Fruit fly (Drosophila melanogaster) whole organism, embryonic: ENCODE measurements around the gene AP-1-2beta.

ENCODE experiments used
- CG10267 ChIP-seq: fragments of 200-800 bp; sonication (Bioruptor generic); optimal IDR thresholded peaks from 2 replicates; lab custom pipeline; 2018; ENCODE audit warnings: missing biosample characterization, mild to moderate bottlenecking, missing genetic modification characterization, moderate library complexity
- CG10979 ChIP-seq: fragments of 200-800 bp; sonication (Bioruptor generic); optimal IDR thresholded peaks from 2 replicates; lab custom pipeline; 2018; ENCODE audit warnings: missing biosample characterization, mild to moderate bottlenecking, missing genetic modification characterization, moderate library complexity
- CG12391 ChIP-seq: fragments of 200-800 bp; sonication (Bioruptor generic); optimal IDR thresholded peaks from 3 replicates; lab custom pipeline; 2018; ENCODE audit warnings: missing biosample characterization, mild to moderate bottlenecking, missing genetic modification characterization, moderate library complexity
- CG13287 ChIP-seq: fragments of 200-800 bp; sonication (Bioruptor generic); IDR thresholded peaks from 2 replicates; pipeline ENCODE4 v1.3.6; 2022; ENCODE audit warnings: missing biosample characterization, missing genetic modification characterization; ENCODE audit not compliant: partially characterized antibody
- CG14710 ChIP-seq: fragments of 200-800 bp; sonication (Bioruptor generic); optimal IDR thresholded peaks from 3 replicates; lab custom pipeline; 2019; ENCODE audit warnings: missing biosample characterization, mild to moderate bottlenecking, missing genetic modification characterization, moderate library complexity
- CG1603 ChIP-seq: fragments of 200-800 bp; sonication (Bioruptor generic); optimal IDR thresholded peaks from 2 replicates; lab custom pipeline; 2019; ENCODE audit warnings: missing biosample characterization, mild to moderate bottlenecking, missing genetic modification characterization, moderate library complexity
- CG17359 ChIP-seq: fragments of 200-800 bp; sonication (Bioruptor generic); optimal IDR thresholded peaks from 3 replicates; lab custom pipeline; 2018; ENCODE audit warnings: missing biosample characterization, mild to moderate bottlenecking, missing genetic modification characterization, moderate library complexity
- CG18011 ChIP-seq: fragments of 200-800 bp; sonication (Bioruptor generic); optimal IDR thresholded peaks from 2 replicates; lab custom pipeline; 2017; ENCODE audit warnings: missing biosample characterization, missing genetic modification characterization, mild to moderate bottlenecking, moderate library complexity, missing genotype
- CG18599 ChIP-seq: fragments of 200-800 bp; sonication (Bioruptor generic); optimal IDR thresholded peaks from 3 replicates; lab custom pipeline; 2017; ENCODE audit warnings: missing biosample characterization, missing genetic modification characterization, mild to moderate bottlenecking, moderate library complexity, missing genetic modification reagents
- CG2889 ChIP-seq: fragments of 200-800 bp; sonication (Bioruptor generic); IDR thresholded peaks from 3 replicates; pipeline ENCODE4 v1.3.6; 2022; ENCODE audit warnings: missing biosample characterization, missing genetic modification characterization
- CG4282 ChIP-seq: fragments of 200-800 bp; sonication (Bioruptor generic); optimal IDR thresholded peaks from 2 replicates; lab custom pipeline; 2016; ENCODE audit warnings: missing biosample characterization, missing genetic modification characterization
- CG4617 ChIP-seq: fragments of 200-800 bp; sonication (Bioruptor generic); optimal IDR thresholded peaks from 3 replicates; lab custom pipeline; 2016; ENCODE audit warnings: missing biosample characterization, missing genetic modification characterization, borderline replicate concordance
- CG4820 ChIP-seq: fragments of 200-800 bp; sonication (Bioruptor generic); optimal IDR thresholded peaks from 3 replicates; lab custom pipeline; 2016; ENCODE audit warnings: missing biosample characterization, missing genetic modification characterization
- CG5953 ChIP-seq: fragments of 200-800 bp; sonication (Bioruptor generic); IDR thresholded peaks from 2 replicates; pipeline ENCODE4 v1.3.6; 2022; ENCODE audit warnings: missing biosample characterization, missing genetic modification characterization
- CG8765 ChIP-seq: fragments of 200-800 bp; sonication (Bioruptor generic); IDR thresholded peaks from 2 replicates; pipeline ENCODE4 v1.3.6; 2022; ENCODE audit warnings: missing biosample characterization, missing genetic modification characterization
- CG8924 ChIP-seq: fragments of 200-800 bp; optimal IDR thresholded peaks from 3 replicates; lab custom pipeline; 2019; ENCODE audit warnings: missing biosample characterization, mild to moderate bottlenecking, missing genetic modification characterization, moderate library complexity
- CG9609 ChIP-seq: fragments of 200-800 bp; sonication (Bioruptor generic); optimal IDR thresholded peaks from 3 replicates; lab custom pipeline; 2016; ENCODE audit warnings: missing biosample characterization, missing genetic modification characterization
- CG9797 ChIP-seq: fragments of 200-800 bp; sonication (Bioruptor generic); optimal IDR thresholded peaks from 3 replicates; lab custom pipeline; 2018; ENCODE audit warnings: missing biosample characterization, mild to moderate bottlenecking, missing genetic modification characterization
- CHES-1-like ChIP-seq: fragments of 200-800 bp; sonication (Bioruptor generic); optimal IDR thresholded peaks from 2 replicates; lab custom pipeline; 2016; ENCODE audit warnings: missing biosample characterization, missing genetic modification characterization
- Chrac-16 ChIP-seq: fragments of 200-800 bp; sonication (Bioruptor generic); optimal IDR thresholded peaks from 3 replicates; lab custom pipeline; 2016; ENCODE audit warnings: missing biosample characterization, missing genetic modification characterization
- Dll ChIP-seq: fragments of 200-800 bp; sonication (Bioruptor generic); IDR thresholded peaks from 4 replicates; pipeline ENCODE4 v1.3.6; 2022; ENCODE audit warnings: missing biosample characterization, missing genetic modification characterization; ENCODE audit not compliant: partially characterized antibody
- E2f2 ChIP-seq: fragments of 200-800 bp; sonication (Bioruptor generic); IDR thresholded peaks from 2 replicates; pipeline ENCODE4 v1.3.6; 2022; ENCODE audit warnings: missing biosample characterization, missing genetic modification characterization
- Gug ChIP-seq: fragments of 200-800 bp; sonication (Bioruptor generic); IDR thresholded peaks from 4 replicates; pipeline ENCODE4 v1.3.6; 2022; ENCODE audit warnings: missing biosample characterization, missing genetic modification characterization
- Lim3 ChIP-seq: fragments of 200-800 bp; sonication (Bioruptor generic); IDR thresholded peaks from 2 replicates; pipeline ENCODE4 v1.3.6; 2022; ENCODE audit warnings: missing biosample characterization, missing genetic modification characterization
- MBD-R2 ChIP-seq: fragments of 200-800 bp; sonication (Bioruptor generic); IDR thresholded peaks from 2 replicates; pipeline ENCODE4 v1.3.6; 2022; ENCODE audit warnings: missing biosample characterization, missing genetic modification characterization
- MESR4 ChIP-seq: fragments of 200-800 bp; sonication (Bioruptor generic); optimal IDR thresholded peaks from 2 replicates; lab custom pipeline; 2018; ENCODE audit warnings: missing biosample characterization, mild to moderate bottlenecking, missing genetic modification characterization, moderate library complexity
- Max ChIP-seq: fragments of 200-800 bp; sonication (Bioruptor generic); optimal IDR thresholded peaks from 2 replicates; lab custom pipeline; 2016; ENCODE audit warnings: missing biosample characterization, mild to moderate bottlenecking, missing genetic modification characterization
- Med ChIP-seq: fragments of 200-800 bp; sonication (Bioruptor generic); peaks from one replicate; lab custom pipeline; 2016; ENCODE audit warnings: missing biosample characterization, missing genetic modification characterization, mild to moderate bottlenecking, inconsistent platforms, moderate library complexity
- Nf-YA ChIP-seq: fragments of 200-800 bp; sonication (Bioruptor generic); IDR thresholded peaks from 2 replicates; pipeline ENCODE4 v1.3.6; 2022; ENCODE audit warnings: missing biosample characterization, missing genetic modification characterization
- Oaz ChIP-seq: fragments of 200-800 bp; sonication (Bioruptor generic); IDR thresholded peaks from 2 replicates; pipeline ENCODE4 v1.3.6; 2022; ENCODE audit warnings: missing biosample characterization, missing genetic modification characterization
- Opbp ChIP-seq: fragments of 200-800 bp; sonication (Bioruptor generic); IDR thresholded peaks from 3 replicates; pipeline ENCODE4 v1.3.6; 2022; ENCODE audit warnings: missing biosample characterization, missing genetic modification characterization; ENCODE audit not compliant: partially characterized antibody
- Sin3A ChIP-seq: fragments of >200 bp; optimal IDR thresholded peaks from 2 replicates; lab custom pipeline; 2018
- Tbp ChIP-seq: fragments of >200 bp; optimal IDR thresholded peaks from 2 replicates; lab custom pipeline; 2018; ENCODE audit warnings: missing biosample characterization, missing genetic modification characterization
- al ChIP-seq: fragments of 200-800 bp; sonication (Bioruptor generic); IDR thresholded peaks from 2 replicates; pipeline ENCODE4 v1.3.6; 2022; ENCODE audit warnings: missing biosample characterization, missing genetic modification characterization
- ara ChIP-seq: fragments of 200-800 bp; sonication (Bioruptor generic); IDR thresholded peaks from 2 replicates; pipeline ENCODE4 v1.3.6; 2022; ENCODE audit warnings: missing biosample characterization, missing genetic modification characterization
- chinmo ChIP-seq: fragments of 200-800 bp; sonication (Bioruptor generic); IDR thresholded peaks from 4 replicates; pipeline ENCODE4 v1.3.6; 2022; ENCODE audit warnings: missing biosample characterization, missing genetic modification characterization; ENCODE audit not compliant: partially characterized antibody
- chn ChIP-seq: fragments of 200-800 bp; sonication (Bioruptor generic); optimal IDR thresholded peaks from 2 replicates; lab custom pipeline; 2016; ENCODE audit warnings: missing biosample characterization, missing genetic modification characterization
- fd64A ChIP-seq: fragments of 200-800 bp; sonication (Bioruptor generic); optimal IDR thresholded peaks from 3 replicates; lab custom pipeline; 2018; ENCODE audit warnings: missing biosample characterization, mild to moderate bottlenecking, missing genetic modification characterization
- fru ChIP-seq: fragments of >200 bp; optimal IDR thresholded peaks from 2 replicates; lab custom pipeline; 2017
- gt ChIP-seq: fragments of 200-800 bp; sonication (Bioruptor generic); IDR thresholded peaks from 2 replicates; pipeline ENCODE4 v1.3.6; 2022; ENCODE audit warnings: missing biosample characterization, missing genetic modification characterization
- hbn ChIP-seq: fragments of 200-800 bp; sonication (Bioruptor generic); IDR thresholded peaks from 2 replicates; pipeline ENCODE4 v1.3.6; 2022; ENCODE audit warnings: missing biosample characterization, missing genetic modification characterization; ENCODE audit not compliant: partially characterized antibody
- lola ChIP-seq, 3 experiments: fragments of >200 bp in 2 of 3; fragments of 200-800 bp in 1 of 3; sonication (Bioruptor generic) in 1 of 3; optimal IDR thresholded peaks; 2 replicates each; lab custom pipeline; 2017 to 2019; ENCODE audit warnings: missing biosample characterization in 3 of 3, missing genetic modification characterization in 3 of 3, mild to moderate bottlenecking in 1 of 3, moderate library complexity in 1 of 3
- nerfin-1 ChIP-seq: fragments of 200-800 bp; sonication (Bioruptor generic); optimal IDR thresholded peaks from 3 replicates; lab custom pipeline; 2019; ENCODE audit warnings: missing biosample characterization, mild to moderate bottlenecking, missing genetic modification characterization, moderate library complexity
- nmo ChIP-seq: fragments of 200-800 bp; sonication (Bioruptor generic); optimal IDR thresholded peaks from 2 replicates; lab custom pipeline; 2018; ENCODE audit warnings: missing biosample characterization, mild to moderate bottlenecking, missing genetic modification characterization, moderate library complexity
- psq ChIP-seq: fragments of 200-800 bp; sonication (Bioruptor generic); optimal IDR thresholded peaks from 2 replicates; lab custom pipeline; 2017; ENCODE audit warnings: missing biosample characterization, missing genetic modification characterization
- scrt ChIP-seq: fragments of 200-800 bp; sonication (Bioruptor generic); optimal IDR thresholded peaks from 2 replicates; lab custom pipeline; 2018; ENCODE audit warnings: missing biosample characterization, mild to moderate bottlenecking, missing genetic modification characterization, moderate library complexity
- tll ChIP-seq, 2 experiments: fragments of 200-800 bp in 1 of 2; fragments of >200 bp in 1 of 2; sonication (Bioruptor generic) in 1 of 2; optimal IDR thresholded peaks; 2 replicates each; lab custom pipeline; 2017 to 2019; ENCODE audit warnings: missing biosample characterization in 2 of 2, missing genetic modification characterization in 2 of 2, mild to moderate bottlenecking in 1 of 2, moderate library complexity in 1 of 2
- tna ChIP-seq: fragments of 200-800 bp; sonication (Bioruptor generic); IDR thresholded peaks from 2 replicates; pipeline ENCODE4 v1.3.6; 2022; ENCODE audit warnings: missing biosample characterization, missing genetic modification characterization; ENCODE audit not compliant: partially characterized antibody
- unc-4 ChIP-seq: fragments of 200-800 bp; sonication (Bioruptor generic); IDR thresholded peaks from 2 replicates; pipeline ENCODE4 v1.3.6; 2022; ENCODE audit warnings: missing biosample characterization, missing genetic modification characterization; ENCODE audit not compliant: partially characterized antibody
- zfh1 ChIP-seq: fragments of 200-800 bp; sonication (Bioruptor generic); IDR thresholded peaks from 3 replicates; pipeline ENCODE4 v1.3.6; 2022; ENCODE audit warnings: missing biosample characterization, missing genetic modification characterization

AP-1-2beta gene

DNA sequence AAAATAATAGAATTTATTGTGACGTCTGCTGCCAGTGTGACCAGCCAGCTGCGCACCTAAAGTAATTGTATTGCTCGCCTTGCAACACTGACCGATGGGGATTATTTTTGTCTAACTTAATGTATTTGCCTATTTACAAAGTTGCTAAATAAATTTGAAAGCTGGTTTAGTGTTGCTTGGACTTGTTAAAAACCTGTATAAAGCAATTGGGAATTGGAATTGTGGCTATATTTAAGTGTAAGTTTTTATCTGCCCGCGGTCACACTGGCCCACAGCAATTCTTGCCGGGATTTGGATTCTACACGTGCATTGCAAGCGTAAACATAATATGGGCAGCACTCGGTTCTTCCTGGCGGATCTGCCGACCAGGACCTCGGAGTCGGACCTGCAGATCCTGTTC, 26.7 kb upstream of the AP-1-2beta start, which contains the start of the genes CG14230 and CG14232 (continued):
- peak; percentile 62 for TF ChIP-seq CHES-1-like (GFP tag; lab: Kevin White, UChicago)
- TF ChIP-seq Sin3A: peak; percentile 84
- TF ChIP-seq Chrac-16 (GFP tag; lab: Kevin White, UChicago): no peak
- peak; percentile 69 for TF ChIP-seq CG13287 (GFP tag; lab: Robert Waterston, UW)
- TF ChIP-seq MESR4 (GFP tag; lab: Kevin White, UChicago): peak; percentile 73
- no peak for TF ChIP-seq fd64A
- TF ChIP-seq al (GFP tag; lab: Robert Waterston, UW): no peak
- no peak for TF ChIP-seq psq (GFP tag; lab: Kevin White, UChicago)
- peak; percentile 33 for TF ChIP-seq CG12391 (tag; lab: Kevin White, UChicago)
- TF ChIP-seq CG5953 (GFP tag; lab: Robert Waterston, UW): no peak
- 0 out of 2 replicates have a peak, but pooled peaks have one; percentile 15 for TF ChIP-seq unc-4 (GFP tag; lab: Robert Waterston, UW)
- 0 out of 4 replicates have a peak, but pooled peaks have one; percentile 42 for TF ChIP-seq Dll (GFP tag; lab: Robert Waterston, UW)
- no peak for TF ChIP-seq tll (GFP tag; optimal IDR thresholded peaks at IDR 0.05; lab: Kevin White, UChicago)
- TF ChIP-seq CG8924 (tag; lab: Kevin White, UChicago): peak; percentile 11
- TF ChIP-seq CG14710 (tag; lab: Kevin White, UChicago): peak; percentile 62
- no peak for TF ChIP-seq CG4282 (GFP tag; lab: Kevin White, UChicago)
- peak; percentile 9 for TF ChIP-seq CG10979 (tag; lab: Kevin White, UChicago)
- no peak for TF ChIP-seq CG2889 (GFP tag; lab: Robert Waterston, UW)
- TF ChIP-seq Nf-YA (GFP tag; lab: Robert Waterston, UW): no peak
- no peak for TF ChIP-seq zfh1 (GFP tag; lab: Robert Waterston, UW)
- TF ChIP-seq CG18011 (GFP tag; lab: Kevin White, UChicago): no peak
- peak; percentile 90 for TF ChIP-seq CG10267 (tag; lab: Kevin White, UChicago)
- no peak for TF ChIP-seq fru (lab: Kevin White, UChicago)
- TF ChIP-seq chn (GFP tag; lab: Kevin White, UChicago): no peak
- no peak for TF ChIP-seq tna (GFP tag; lab: Robert Waterston, UW)
- no peak for TF ChIP-seq Gug (GFP tag; lab: Robert Waterston, UW)
- TF ChIP-seq E2f2: peak; percentile 51
- TF ChIP-seq Oaz: no peak
- peak; percentile 88 for TF ChIP-seq MBD-R2 (GFP tag; lab: Robert Waterston, UW)
- TF ChIP-seq CG4617 (GFP tag; lab: Kevin White, UChicago): peak; percentile 71
- no peak for TF ChIP-seq gt (GFP tag; lab: Robert Waterston, UW)
- no peak for TF ChIP-seq CG17359
- no peak for TF ChIP-seq lola (GFP tag; optimal IDR thresholded peaks at IDR 0.05; lab: Kevin White, UChicago)
- TF ChIP-seq CG9797 (GFP tag; lab: Kevin White, UChicago): peak; percentile 81
- peak; percentile 86 for TF ChIP-seq Med (GFP tag; lab: Kevin White, UChicago)
- no peak for TF ChIP-seq CG18599
- no peak for TF ChIP-seq scrt (GFP tag; lab: Kevin White, UChicago)
- TF ChIP-seq hbn (GFP tag; lab: Robert Waterston, UW): peak; percentile 30; the same call in 1 of the 2 replicates
- no peak for TF ChIP-seq Opbp
- peak; percentile 37 for TF ChIP-seq Max (GFP tag; lab: Kevin White, UChicago)
- no peak for TF ChIP-seq ara (GFP tag; lab: Robert Waterston, UW)
- TF ChIP-seq CG8765 (GFP tag; lab: Robert Waterston, UW): 0 out of 2 replicates have a peak, but pooled peaks have one; percentile 17
- TF ChIP-seq CG4820: no peak
- TF ChIP-seq CG9609 (GFP tag; lab: Kevin White, UChicago): no peak
- TF ChIP-seq nmo: peak; percentile 44
- no peak for TF ChIP-seq Lim3 (GFP tag; lab: Robert Waterston, UW)
- TF ChIP-seq nerfin-1 (tag; lab: Kevin White, UChicago): no peak
- peak; percentile 71 for TF ChIP-seq CG1603
- peak; percentile 17 for TF ChIP-seq Tbp (GFP tag; lab: Kevin White, UChicago)
- no peak for TF ChIP-seq chinmo
